Fruit fly (Drosophila melanogaster): Measurements from ENCODE around the gene CG15572.

DNA sequence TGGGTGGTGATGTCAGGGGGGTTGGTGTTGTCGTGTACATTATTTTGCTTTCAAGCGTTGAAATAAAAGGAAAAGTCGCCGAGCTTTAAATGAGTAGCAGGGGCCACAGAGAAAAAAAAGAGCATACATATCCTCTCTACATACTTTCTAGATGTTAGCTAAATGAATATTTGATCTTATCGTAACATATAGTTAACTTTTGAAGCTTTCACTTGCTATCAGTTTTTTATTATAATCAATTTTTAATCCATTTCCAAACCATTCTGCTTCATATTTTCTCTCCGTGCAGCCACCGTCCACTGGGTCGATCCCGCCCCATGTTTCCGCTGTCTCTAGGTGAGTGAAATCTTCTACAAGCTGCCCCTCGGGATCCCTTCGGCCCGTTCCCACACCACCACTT, 43.5 kb upstream of the CG15572 start:
- TF ChIP-seq psq (optimal IDR thresholded peaks at IDR 0.05) (no peak), insv (optimal IDR thresholded peaks at IDR 0.05) (no peak)
